Worm (Caenorhabditis elegans) whole organism, L2 larva: Measurements from ENCODE around the gene C48D1.5.

ENCODE experiments used
- ama-1 ChIP-seq: fragments of 150-350 bp; optimal IDR thresholded peaks from 2 replicates; lab custom pipeline; 2018; ENCODE audit warnings: inconsistent platforms
- egl-27 ChIP-seq: sonication (generic microtip); optimal IDR thresholded peaks from 3 replicates; lab custom pipeline; 2017; ENCODE audit warnings: missing biosample characterization, missing genetic modification reagents, missing genetic modification characterization
- lsy-2 ChIP-seq, 2 experiments: fragments of 150-350 bp in 1 of 2; sonication (generic microtip) in 1 of 2; optimal IDR thresholded peaks; 2 replicates each; lab custom pipeline; 2014 to 2017; ENCODE audit warnings: missing biosample characterization in 2 of 2, missing genetic modification characterization in 2 of 2
- nhr-12 ChIP-seq: fragments of 150-350 bp; optimal IDR thresholded peaks from 2 replicates; lab custom pipeline; 2014; ENCODE audit warnings: missing biosample characterization, missing genetic modification characterization
- skn-1 ChIP-seq: sonication (generic microtip); optimal IDR thresholded peaks from 2 replicates; lab custom pipeline; 2017; ENCODE audit warnings: missing biosample characterization, missing genetic modification characterization
- unc-62 ChIP-seq: fragments of 150-350 bp; optimal IDR thresholded peaks from 2 replicates; lab custom pipeline; 2014; ENCODE audit warnings: missing biosample characterization, missing genetic modification reagents, missing genetic modification characterization
- ztf-1 ChIP-seq: fragments of 200-800 bp; sonication (Bioruptor generic); conservative IDR thresholded peaks from 2 replicates; pipeline ENCODE4 v1.3.6; 2022; ENCODE audit warnings: missing genetic modification characterization, missing compliant biosample characterization
- ztf-11 ChIP-seq: sonication (generic microtip); optimal IDR thresholded peaks from 2 replicates; lab custom pipeline; 2017; ENCODE audit warnings: missing biosample characterization, missing genetic modification characterization

ce11 chrIV:13179295-13179694 is 42.5 kb upstream of the C48D1.5 start, which contains the start of gene lev-1:
- TF ChIP-seq nhr-12 (tag; lab: Kevin White, UChicago) (no peak), skn-1 (no peak), egl-27 (tag; lab: Kevin White, UChicago) (no peak), lsy-2 (tag; optimal IDR thresholded peaks at IDR 0.05; lab: Kevin White, UChicago) (no peak), unc-62 (GFP tag; lab: Kevin White, UChicago) (no peak), ztf-11 (tag; lab: Kevin White, UChicago) (no peak), ztf-1 (GFP tag; lab: Robert Waterston, UW) (no peak), ama-1 (no peak)
